Worm (Caenorhabditis elegans): ENCODE results near the gene ccm-2.

- TF ChIP-seq egl-27 (tag; optimal IDR thresholded peaks at IDR 0.05) (no peak), grh-1 (GFP tag; IDR thresholded peaks at IDR 0.05) (no peak), nhr-12 (tag; optimal IDR thresholded peaks at IDR 0.05) (no peak), fkh-8 (tag; optimal IDR thresholded peaks at IDR 0.05) (no peak), ceh-82 (tag; optimal IDR thresholded peaks at IDR 0.05) (no peak), jun-1 (tag; optimal IDR thresholded peaks at IDR 0.05) (no peak)
These were observed 19.6 kb downstream of the ccm-2 start for ce11 chrIV:1853934-1854438.

Measured in whole organism, L1 larva.